Worm (Caenorhabditis elegans) whole organism, early embryonic: ENCODE data around the gene kin-5.

ENCODE experiments used
- B0310.2 ChIP-seq: sonication (generic microtip); optimal IDR thresholded peaks from 2 replicates; lab custom pipeline; 2016; ENCODE audit warnings: mild to moderate bottlenecking, missing genetic modification characterization, missing compliant biosample characterization
- F13C5.2 ChIP-seq: sonication (generic microtip); optimal IDR thresholded peaks from 2 replicates; lab custom pipeline; 2017; ENCODE audit warnings: mild to moderate bottlenecking, missing genetic modification characterization, inconsistent platforms, missing compliant biosample characterization
- aly-1 ChIP-seq: sonication (generic microtip); optimal IDR thresholded peaks from 2 replicates; lab custom pipeline; 2016; ENCODE audit warnings: missing genetic modification characterization, missing compliant biosample characterization
- ama-1 ChIP-seq: fragments of 150-350 bp; optimal IDR thresholded peaks from 2 replicates; lab custom pipeline; 2014
- ceh-13 ChIP-seq: fragments of 200-800 bp; sonication (Bioruptor generic); optimal IDR thresholded peaks from 2 replicates; lab custom pipeline; 2018; ENCODE audit warnings: mild to moderate bottlenecking, missing genetic modification characterization, missing compliant biosample characterization
- ceh-36 ChIP-seq: sonication (generic microtip); optimal IDR thresholded peaks from 2 replicates; lab custom pipeline; 2016; ENCODE audit warnings: missing genetic modification characterization, inconsistent platforms, missing compliant biosample characterization
- ets-7 ChIP-seq: sonication (generic microtip); optimal IDR thresholded peaks from 2 replicates; lab custom pipeline; 2016; ENCODE audit warnings: missing genotype, missing genetic modification characterization, missing compliant biosample characterization
- flt-1 ChIP-seq: fragments of 200-800 bp; sonication (Bioruptor generic); IDR thresholded peaks from 2 replicates; pipeline ENCODE4 v1.3.6; 2022; ENCODE audit warnings: missing genetic modification characterization, missing compliant biosample characterization
- hmbx-1 ChIP-seq: sonication (generic microtip); optimal IDR thresholded peaks from 2 replicates; lab custom pipeline; 2016; ENCODE audit warnings: mild to moderate bottlenecking, missing genetic modification characterization, missing compliant biosample characterization
- hmg-4 ChIP-seq: fragments of 200-800 bp; sonication (Bioruptor generic); optimal IDR thresholded peaks from 2 replicates; lab custom pipeline; 2018; ENCODE audit warnings: mild to moderate bottlenecking, missing genetic modification characterization, missing compliant biosample characterization
- hnd-1 ChIP-seq: sonication (generic microtip); optimal IDR thresholded peaks from 2 replicates; lab custom pipeline; 2016; ENCODE audit warnings: missing genetic modification characterization, missing compliant biosample characterization
- pes-1 ChIP-seq: fragments of 200-800 bp; sonication (Bioruptor generic); IDR thresholded peaks from 2 replicates; pipeline ENCODE4 v1.3.6; 2022; ENCODE audit warnings: missing genetic modification reagents, missing genetic modification characterization, missing compliant biosample characterization
- scrt-1 ChIP-seq: fragments of 200-800 bp; sonication (Bioruptor generic); IDR thresholded peaks from 2 replicates; pipeline ENCODE4 v1.3.6; 2022; ENCODE audit warnings: missing genetic modification characterization, missing compliant biosample characterization
- sea-1 ChIP-seq: fragments of 200-800 bp; sonication (Bioruptor generic); conservative IDR thresholded peaks from 2 replicates; pipeline ENCODE4 v1.3.6; 2022; ENCODE audit warnings: missing genetic modification characterization, missing compliant biosample characterization
- tbx-11 ChIP-seq: fragments of 200-800 bp; sonication (Bioruptor generic); IDR thresholded peaks from 2 replicates; pipeline ENCODE4 v1.3.6; 2022; ENCODE audit warnings: missing genetic modification characterization, missing compliant biosample characterization
- tbx-37 ChIP-seq: fragments of 200-800 bp; sonication (Bioruptor generic); conservative IDR thresholded peaks from 2 replicates; pipeline ENCODE4 v1.3.6; 2022; ENCODE audit warnings: missing genetic modification reagents, missing genetic modification characterization, missing compliant biosample characterization
- tra-4 ChIP-seq: sonication (generic microtip); optimal IDR thresholded peaks from 2 replicates; lab custom pipeline; 2017; ENCODE audit warnings: missing genetic modification characterization, missing compliant biosample characterization

Gene kin-5

DNA sequence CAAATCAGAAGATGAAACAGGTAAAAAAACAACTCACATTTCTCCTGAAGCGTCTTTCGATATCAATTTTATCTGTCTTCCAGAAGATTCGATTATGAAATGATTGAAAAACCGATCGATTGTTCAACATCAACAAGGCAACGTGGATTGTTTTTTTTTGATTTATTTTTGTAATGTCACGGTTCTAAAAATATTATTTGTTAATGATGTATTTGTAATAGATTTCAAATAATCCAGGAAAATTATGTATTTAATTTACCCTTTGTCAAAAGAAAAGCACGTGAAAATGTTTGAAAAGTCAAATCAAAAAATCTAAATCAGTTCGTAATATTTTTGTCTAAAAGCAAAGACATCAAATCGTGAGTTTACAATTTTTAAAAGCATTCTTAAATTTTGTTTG, at the start of gene kin-5, which contains the start of gene C47E12.11:
Gene kin-5 (minus strand): TSS at position 101 of the 400 bp plus-strand sequence.
Gene C47E12.11 (plus strand): TSS at position 320 of the 400 bp plus-strand sequence.
- TF ChIP-seq ets-7 (tag; lab: Kevin White, UChicago) (no peak), ceh-36 (tag; lab: Kevin White, UChicago) (no peak), flt-1 (GFP tag; lab: Robert Waterston, UW) (no peak), aly-1 (tag; lab: Kevin White, UChicago) (no peak), ceh-13 (no peak), scrt-1 (no peak), tbx-11 (GFP tag; lab: Robert Waterston, UW) (no peak), B0310.2 (tag; lab: Kevin White, UChicago) (no peak), hmg-4 (GFP tag; lab: Kevin White, UChicago) (no peak), hnd-1 (no peak), F13C5.2 (tag; lab: Kevin White, UChicago) (no peak), tbx-37 (GFP tag; lab: Robert Waterston, UW) (no peak), ama-1 (lab: Kevin White, UChicago) (no peak), hmbx-1 (tag; lab: Kevin White, UChicago) (no peak), pes-1 (GFP tag; lab: Robert Waterston, UW) (no peak), tra-4 (tag; lab: Kevin White, UChicago) (no peak), sea-1 (GFP tag; lab: Robert Waterston, UW) (no peak)

DNA sequence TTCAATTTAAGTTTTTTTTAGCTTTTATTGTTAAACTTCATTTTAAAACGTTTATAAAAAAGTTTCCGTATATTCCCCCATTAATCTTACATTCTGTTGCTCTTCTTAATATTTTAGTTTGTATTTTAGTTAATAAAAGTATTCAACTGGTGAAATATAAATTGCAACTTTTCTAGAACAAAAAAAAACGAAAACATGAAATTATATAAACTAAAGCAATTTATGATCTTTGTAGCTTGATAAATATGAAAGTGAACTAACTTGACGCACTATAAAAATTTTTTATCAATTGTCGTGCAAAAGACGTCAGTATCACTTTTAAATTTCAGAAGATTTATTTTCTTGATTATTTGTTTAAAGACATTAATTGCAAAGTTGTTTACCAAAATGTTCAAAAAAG, 48.7 kb upstream of the kin-5 start, which contains the start of gene F44D12.2:
Gene F44D12.2 (minus strand): TSS at position 101 of the 400 bp plus-strand sequence.
- TF ChIP-seq tbx-37 (GFP tag; lab: Robert Waterston, UW) = no peak
- TF ChIP-seq hnd-1 = no peak
- TF ChIP-seq F13C5.2 (tag; lab: Kevin White, UChicago) = no peak
- TF ChIP-seq ama-1 (lab: Kevin White, UChicago) = no peak
- TF ChIP-seq hmbx-1 (tag; lab: Kevin White, UChicago) = no peak
- TF ChIP-seq sea-1 (GFP tag; lab: Robert Waterston, UW) = no peak
- no peak for TF ChIP-seq scrt-1
- TF ChIP-seq hmg-4 (GFP tag; lab: Kevin White, UChicago) = no peak
- no peak for TF ChIP-seq tbx-11 (GFP tag; lab: Robert Waterston, UW)
- no peak for TF ChIP-seq B0310.2 (tag; lab: Kevin White, UChicago)
- no peak for TF ChIP-seq ceh-36 (tag; lab: Kevin White, UChicago)
- no peak for TF ChIP-seq tra-4 (tag; lab: Kevin White, UChicago)
- TF ChIP-seq flt-1 (GFP tag; lab: Robert Waterston, UW) = no peak
- no peak for TF ChIP-seq pes-1 (GFP tag; lab: Robert Waterston, UW)
- no peak for TF ChIP-seq aly-1 (tag; lab: Kevin White, UChicago)

DNA sequence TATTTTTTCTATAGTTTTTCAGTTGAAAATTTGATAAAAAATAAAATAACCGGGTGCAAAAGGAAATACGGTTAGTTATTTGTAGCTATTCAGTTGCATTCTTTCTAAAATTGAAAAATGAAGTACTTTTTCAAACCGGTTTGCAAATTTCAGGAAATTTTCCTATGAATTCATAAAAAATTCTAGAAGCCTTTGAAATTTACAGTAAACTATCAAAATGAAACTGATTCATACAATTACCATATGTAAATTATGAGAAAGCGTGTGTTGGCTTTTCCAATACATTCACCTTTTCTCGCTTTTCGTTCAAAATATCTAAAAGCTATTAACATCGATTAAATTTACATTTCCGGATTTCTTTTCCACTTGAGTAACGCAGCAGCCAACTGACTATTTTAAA, 48.0 kb upstream of the kin-5 start, which contains the start of gene ent-7:
Gene ent-7 (plus strand): TSS at position 301 of the 400 bp plus-strand sequence.
- TF ChIP-seq ceh-36 (tag; lab: Kevin White, UChicago) = no peak
- TF ChIP-seq tbx-11 (GFP tag; lab: Robert Waterston, UW) = no peak
- TF ChIP-seq hmg-4 (GFP tag; lab: Kevin White, UChicago) = no peak
- TF ChIP-seq flt-1 (GFP tag; lab: Robert Waterston, UW) = no peak
- TF ChIP-seq ceh-13 = no peak
- TF ChIP-seq F13C5.2 (tag; lab: Kevin White, UChicago) = no peak
- no peak for TF ChIP-seq tra-4 (tag; lab: Kevin White, UChicago)
- TF ChIP-seq aly-1 (tag; lab: Kevin White, UChicago) = no peak

ce11 chrIV:10009536-10009935, 40.6 kb upstream of the kin-5 start, which contains the start of gene magu-4:
TSS of gene magu-4 (plus strand) at chrIV:10009753.
- TF ChIP-seq flt-1 (GFP tag; lab: Robert Waterston, UW) (no peak), B0310.2 (tag; lab: Kevin White, UChicago) (no peak), hmbx-1 (tag; lab: Kevin White, UChicago) (no peak), tbx-11 (GFP tag; lab: Robert Waterston, UW) (no peak)

ce11 chrIV:10007758-10008157, 38.8 kb upstream of the kin-5 start:
- TF ChIP-seq ceh-13 (no peak), tbx-11 (GFP tag; lab: Robert Waterston, UW) (no peak), ets-7 (tag; lab: Kevin White, UChicago) (no peak), flt-1 (GFP tag; lab: Robert Waterston, UW) (no peak)

DNA sequence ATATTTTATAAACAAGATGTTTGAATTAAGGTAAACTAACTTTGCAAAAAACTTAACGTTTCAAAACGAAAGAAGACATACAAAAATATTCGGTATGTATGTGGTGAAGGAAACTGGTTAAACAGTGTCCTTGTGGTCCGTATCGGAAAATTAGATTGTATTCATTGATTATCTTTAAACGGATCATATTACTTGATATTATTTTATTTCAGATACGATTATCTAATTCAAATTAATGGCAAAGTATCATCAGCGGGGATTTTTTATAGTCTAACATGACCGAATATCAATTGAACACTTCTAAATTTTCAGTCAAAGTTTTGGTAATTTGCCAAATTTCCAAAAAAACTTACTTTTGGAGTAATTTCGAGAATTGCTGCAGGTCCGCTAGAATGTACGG, 37.8 kb upstream of the kin-5 start, which contains the start of gene C47E12.13:
Gene C47E12.13 (minus strand): TSS at position 101 of the 400 bp plus-strand sequence.
- TF ChIP-seq ceh-13 = no peak
- no peak for TF ChIP-seq ceh-36 (tag; lab: Kevin White, UChicago)
- TF ChIP-seq tbx-37 (GFP tag; lab: Robert Waterston, UW) = no peak
- TF ChIP-seq hmg-4 (GFP tag; lab: Kevin White, UChicago) = no peak

DNA sequence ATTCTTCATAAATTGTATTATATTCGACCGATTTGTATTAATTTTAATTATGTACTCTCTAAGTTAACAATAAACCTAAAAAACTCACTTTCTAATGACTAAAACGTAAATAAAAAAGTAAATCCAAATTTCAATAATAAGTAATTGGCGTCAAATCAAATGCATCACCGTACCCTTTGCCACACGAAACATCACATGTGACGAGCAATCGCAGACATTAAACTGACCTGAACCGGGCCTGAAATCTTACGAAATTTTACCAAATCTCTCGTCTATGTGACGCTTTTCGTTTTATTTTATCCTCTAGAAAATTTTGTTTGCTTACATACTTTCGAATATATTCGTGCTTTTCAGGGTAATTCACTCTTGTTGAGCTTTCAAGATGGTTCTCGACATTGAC, 34.4 kb upstream of the kin-5 start, which contains the start of the genes C47E12.2 and sars-1:
Gene C47E12.2 (minus strand): TSS at position 131 of the 400 bp plus-strand sequence.
Gene sars-1 (plus strand): TSS at position 355 of the 400 bp plus-strand sequence.
- no peak for TF ChIP-seq hmg-4 (GFP tag; lab: Kevin White, UChicago)

DNA sequence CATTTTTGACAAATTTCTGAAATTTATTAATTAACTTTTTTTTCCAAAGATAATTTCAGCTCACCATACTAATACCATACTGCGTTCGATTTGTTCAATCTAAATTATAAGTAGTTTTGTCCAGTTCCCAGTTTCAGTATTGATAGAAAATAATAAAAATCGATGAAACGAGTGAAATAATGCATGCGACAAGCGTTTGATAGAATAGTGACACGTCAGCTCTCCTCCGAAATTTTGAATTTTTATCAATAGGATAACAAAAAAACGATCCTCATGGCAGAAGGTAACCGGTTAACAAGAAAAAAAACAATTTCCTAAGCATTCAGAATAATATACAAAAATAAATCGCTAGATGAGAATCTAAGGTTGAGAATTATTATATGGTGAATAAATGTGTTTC, 32.8 kb upstream of the kin-5 start, which contains the start of gene C47E12.3:
Gene C47E12.3 (minus strand): TSS at position 101 of the 400 bp plus-strand sequence.
- no peak for TF ChIP-seq tbx-11 (GFP tag; lab: Robert Waterston, UW)
- TF ChIP-seq ama-1 (lab: Kevin White, UChicago) = no peak
- TF ChIP-seq hmg-4 (GFP tag; lab: Kevin White, UChicago) = no peak
- no peak for TF ChIP-seq scrt-1
- TF ChIP-seq tra-4 (tag; lab: Kevin White, UChicago) = no peak
- no peak for TF ChIP-seq aly-1 (tag; lab: Kevin White, UChicago)
- no peak for TF ChIP-seq hnd-1
- TF ChIP-seq F13C5.2 (tag; lab: Kevin White, UChicago) = no peak
- TF ChIP-seq hmbx-1 (tag; lab: Kevin White, UChicago) = no peak
- no peak for TF ChIP-seq ets-7 (tag; lab: Kevin White, UChicago)
- TF ChIP-seq tbx-37 (GFP tag; lab: Robert Waterston, UW) = no peak
- TF ChIP-seq ceh-36 (tag; lab: Kevin White, UChicago) = no peak
- no peak for TF ChIP-seq ceh-13
- TF ChIP-seq sea-1 (GFP tag; lab: Robert Waterston, UW) = no peak
- no peak for TF ChIP-seq B0310.2 (tag; lab: Kevin White, UChicago)
- no peak for TF ChIP-seq flt-1 (GFP tag; lab: Robert Waterston, UW)
- no peak for TF ChIP-seq pes-1 (GFP tag; lab: Robert Waterston, UW)
